Fruit fly (Drosophila melanogaster) whole organism: Measurements from ENCODE around the gene CG13920.

Source experiments
- CG8478 ChIP-seq: fragments of >200 bp; optimal IDR thresholded peaks from 2 replicates; lab custom pipeline; 2018; ENCODE audit warnings: inconsistent platforms
- EcR ChIP-seq, 2 experiments: fragments of >200 bp; optimal IDR thresholded peaks; 2 replicates each; lab custom pipeline; 2017; ENCODE audit warnings: missing biosample characterization in 2 of 2, missing genetic modification characterization in 2 of 2, missing genetic modification reagents in 2 of 2
- pan ChIP-seq: fragments of >200 bp; optimal IDR thresholded peaks from 2 replicates; lab custom pipeline; 2017
- usp ChIP-seq: fragments of >200 bp; optimal IDR thresholded peaks from 2 replicates; lab custom pipeline; 2017; ENCODE audit warnings: missing biosample characterization, missing genetic modification characterization, mixed read lengths

DNA sequence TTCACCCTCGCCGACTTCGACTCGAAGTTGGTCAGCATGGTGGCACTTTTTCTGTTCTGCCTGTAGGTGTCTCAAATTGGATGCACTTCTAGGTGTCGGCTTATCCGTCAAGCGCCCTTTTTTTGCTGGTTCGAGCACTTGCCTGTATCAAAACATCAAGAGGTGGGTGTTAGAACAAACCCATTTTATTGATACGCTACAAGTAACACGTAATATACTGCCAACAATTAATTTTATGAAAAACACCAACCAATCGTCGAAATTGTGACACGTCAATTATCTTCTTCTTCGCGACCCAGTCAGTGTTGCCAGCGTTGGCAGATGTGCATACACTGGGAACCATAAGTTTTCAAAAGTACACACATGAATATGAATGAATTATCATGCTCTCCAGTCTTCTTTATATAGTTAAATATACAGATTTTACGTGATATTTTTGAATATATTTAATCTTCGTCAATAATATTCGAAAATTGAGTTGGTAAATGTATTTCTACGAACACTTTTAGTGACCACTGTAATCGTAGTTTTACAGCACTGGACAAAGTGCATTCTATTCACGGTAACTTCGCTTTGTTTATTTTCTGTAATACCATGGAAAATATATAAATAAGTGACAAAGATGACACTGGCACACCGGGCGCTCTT is 3.7 kb upstream of the CG13920 start, which contains the start of the genes alphaCOP and CG13919:
- TF ChIP-seq pan, result no peak
- no peak for TF ChIP-seq usp (GFP tag; lab: Kevin White, UChicago)
- TF ChIP-seq CG8478, result no peak
- TF ChIP-seq EcR (GFP tag; optimal IDR thresholded peaks at IDR 0.05; lab: Kevin White, UChicago), result no peak
